Worm (Caenorhabditis elegans) whole organism, L4 larva: ENCODE measurements around the gene C16C8.22.

ENCODE experiments used
- aha-1 ChIP-seq: fragments of 150-350 bp; peaks from one replicate; lab custom pipeline; 2014; ENCODE audit warnings: missing biosample characterization, missing genetic modification characterization
- daf-16 ChIP-seq, 3 experiments: sonication (generic microtip); optimal IDR thresholded peaks; 2 replicates each; lab custom pipeline; 2016 to 2017; ENCODE audit warnings: missing genetic modification characterization in 3 of 3, missing genetic modification reagents in 3 of 3, mild to moderate bottlenecking in 2 of 3, missing compliant biosample characterization in 2 of 3, missing biosample characterization in 1 of 3, moderate library complexity in 1 of 3
- fos-1 ChIP-seq: fragments of 150-350 bp; optimal IDR thresholded peaks from 2 replicates; lab custom pipeline; 2014; ENCODE audit warnings: missing biosample characterization, missing genetic modification characterization
- hlh-30 ChIP-seq: sonication (generic microtip); optimal IDR thresholded peaks from 2 replicates; lab custom pipeline; 2017; ENCODE audit warnings: antibody characterized with exemption, mild to moderate bottlenecking, missing genetic modification characterization, missing compliant biosample characterization; ENCODE audit not compliant: insufficient read depth
- jun-1 ChIP-seq: fragments of 150-350 bp; optimal IDR thresholded peaks from 2 replicates; lab custom pipeline; 2014; ENCODE audit warnings: missing biosample characterization, missing genetic modification reagents, missing genetic modification characterization
- lin-39 ChIP-seq: fragments of 150-350 bp; optimal IDR thresholded peaks from 2 replicates; lab custom pipeline; 2014; ENCODE audit warnings: missing biosample characterization, missing genetic modification reagents, missing genetic modification characterization
- nhr-25 ChIP-seq: sonication (generic microtip); optimal IDR thresholded peaks from 2 replicates; lab custom pipeline; 2017; ENCODE audit warnings: missing genetic modification characterization, mild to moderate bottlenecking, missing compliant biosample characterization, antibody characterized with exemption, moderate library complexity, borderline replicate concordance; ENCODE audit not compliant: insufficient read depth
- nhr-28 ChIP-seq: fragments of 150-350 bp; optimal IDR thresholded peaks from 2 replicates; lab custom pipeline; 2014; ENCODE audit warnings: missing biosample characterization, missing genetic modification characterization
- nhr-76 ChIP-seq: fragments of 150-350 bp; optimal IDR thresholded peaks from 2 replicates; lab custom pipeline; 2014; ENCODE audit warnings: missing biosample characterization, missing genetic modification characterization
- snpc-4 ChIP-seq: fragments of 150-350 bp; optimal IDR thresholded peaks from 2 replicates; lab custom pipeline; 2014; ENCODE audit warnings: missing biosample characterization, missing genetic modification characterization
- spr-1 ChIP-seq: sonication (generic microtip); optimal IDR thresholded peaks from 2 replicates; lab custom pipeline; 2016; ENCODE audit warnings: mild to moderate bottlenecking, missing genetic modification characterization, missing compliant biosample characterization
- unc-130 ChIP-seq: sonication (generic microtip); optimal IDR thresholded peaks from 2 replicates; lab custom pipeline; 2016; ENCODE audit warnings: missing genetic modification reagents, missing genetic modification characterization, missing compliant biosample characterization

DNA sequence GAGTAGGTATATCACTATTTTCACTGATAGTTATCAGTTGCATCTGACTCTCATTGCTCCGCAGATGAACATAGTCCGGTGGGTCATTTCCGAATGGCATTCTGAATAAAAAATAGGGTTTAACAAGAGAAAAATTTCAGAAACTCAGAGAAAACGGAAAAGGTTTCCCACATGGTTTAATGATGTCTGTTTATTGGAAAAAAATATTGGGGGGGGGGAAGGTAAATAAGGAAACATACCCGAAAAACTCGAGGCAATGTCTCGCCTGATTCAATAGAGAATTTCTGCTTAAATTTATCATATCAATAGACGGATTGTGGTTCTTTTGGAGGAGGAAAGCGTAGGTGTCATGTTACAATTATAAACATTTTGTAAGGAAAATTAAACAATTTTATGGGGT lies 17.6 kb downstream of the C16C8.22 start, which contains the start of gene nep-11:
- TF ChIP-seq lin-39 (tag; lab: Kevin White, UChicago) (no peak), jun-1 (no peak), nhr-25 (tag; lab: Kevin White, UChicago) (no peak), daf-16 (GFP tag; optimal IDR thresholded peaks at IDR 0.05; lab: Kevin White, UChicago) (no peak), daf-16 (tag; optimal IDR thresholded peaks at IDR 0.05; lab: Kevin White, UChicago) (no peak), snpc-4 (tag; lab: Kevin White, UChicago) (no peak), fos-1 (tag; lab: Kevin White, UChicago) (no peak), aha-1 (tag; lab: Kevin White, UChicago) (no peak), nhr-76 (tag; lab: Kevin White, UChicago) (no peak), nhr-28 (tag; lab: Kevin White, UChicago) (no peak), unc-130 (GFP tag; lab: Kevin White, UChicago) (no peak), spr-1 (tag; lab: Kevin White, UChicago) (no peak), hlh-30 (tag; lab: Kevin White, UChicago) (no peak)
